Fruit fly (Drosophila melanogaster): ENCODE results near the gene Elo68beta.
"Not testable (repeated sequence)": the region's sequence is repeated elsewhere in the genome, so short reads cannot be mapped to it uniquely, and the experiment has no call there.

- not testable (repeated sequence) for TF ChIP-seq CG8478, CTCF (optimal IDR thresholded peaks at IDR 0.05)
These were observed 30.6 kb upstream of the Elo68beta start, which contains the start of gene CG32074 for dm6 chr3L:11132055-11132454.
